Fruit fly (Drosophila melanogaster): ENCODE measurements around the gene Npl4.

The Npl4 gene

dm6 chr3R:25594128-25594527, 30.3 kb downstream of the Npl4 start (continued):
- TF ChIP-seq kay (GFP tag; optimal IDR thresholded peaks at IDR 0.05) (no peak), CG18262 (tag; optimal IDR thresholded peaks at IDR 0.05) (no peak), Med (GFP tag) (peak; percentile 31), CG4854 (GFP tag; optimal IDR thresholded peaks at IDR 0.05) (no peak), eyg (GFP tag; optimal IDR thresholded peaks at IDR 0.05) (no peak), ken (GFP tag; IDR thresholded peaks at IDR 0.05) (no peak), stc (GFP tag; IDR thresholded peaks at IDR 0.05) (no peak), CG8290 (GFP tag; optimal IDR thresholded peaks at IDR 0.05) (peak; percentile 96), CG8290 (tag; optimal IDR thresholded peaks at IDR 0.05) (peak in 1 of 2 experiments; percentile 77), Stat92E (GFP tag; optimal IDR thresholded peaks at IDR 0.05) (no peak), CG11695 (GFP tag; IDR thresholded peaks at IDR 0.05) (no peak), CG9727 (GFP tag; optimal IDR thresholded peaks at IDR 0.05) (peak; percentile 6), sens (GFP tag) (peak; percentile 63), Adf1 (GFP tag; IDR thresholded peaks at IDR 0.05) (peak; percentile 34; the same call in 1 of the 2 replicates), CG10267 (tag; optimal IDR thresholded peaks at IDR 0.05) (peak; percentile 96), chm (GFP tag; IDR thresholded peaks at IDR 0.05) (no peak), ewg (GFP tag; optimal IDR thresholded peaks at IDR 0.05) (peak; percentile 16), Taf1 (GFP tag; IDR thresholded peaks at IDR 0.05) (no peak), ATbp (GFP tag; optimal IDR thresholded peaks at IDR 0.05) (no peak), run (tag; optimal IDR thresholded peaks at IDR 0.05) (no peak), zen (tag; optimal IDR thresholded peaks at IDR 0.05) (peak; percentile 73), CG4820 (GFP tag; optimal IDR thresholded peaks at IDR 0.05) (no peak), Jarid2 (GFP tag; optimal IDR thresholded peaks at IDR 0.05) (no peak), oc (tag; optimal IDR thresholded peaks at IDR 0.05) (no peak), CG1529 (GFP tag; optimal IDR thresholded peaks at IDR 0.05) (no peak), vfl (GFP tag; optimal IDR thresholded peaks at IDR 0.05) (no peak), Fer1 (GFP tag; optimal IDR thresholded peaks at IDR 0.05) (no peak), CG3281 (GFP tag; optimal IDR thresholded peaks at IDR 0.05) (no peak), bowl (GFP tag; IDR thresholded peaks at IDR 0.05) (no peak), dysf (GFP tag; IDR thresholded peaks at IDR 0.05) (no peak)

dm6 chr3R:25591500-25591899, 33.0 kb downstream of the Npl4 start:
- TF ChIP-seq D19B (GFP tag; optimal IDR thresholded peaks at IDR 0.05) (no peak), B-H1 (GFP tag; IDR thresholded peaks at IDR 0.05) (no peak), CG10267 (tag; optimal IDR thresholded peaks at IDR 0.05) (peak; percentile 39), Xrp1 (GFP tag; IDR thresholded peaks at IDR 0.05) (peak; percentile 54; the same call in 1 of the 2 replicates), ttk (GFP tag; IDR thresholded peaks at IDR 0.05) (no peak), abd-A (tag; optimal IDR thresholded peaks at IDR 0.05) (peak; percentile 42), CG18764 (GFP tag; optimal IDR thresholded peaks at IDR 0.05) (peak; percentile 21), CG7271 (tag; optimal IDR thresholded peaks at IDR 0.05) (peak; percentile 5), CG30403 (GFP tag; optimal IDR thresholded peaks at IDR 0.05) (no peak), CG1603 (tag; optimal IDR thresholded peaks at IDR 0.05) (peak; percentile 3), vvl (GFP tag; IDR thresholded peaks at IDR 0.05) (no peak), CG15696 (tag; optimal IDR thresholded peaks at IDR 0.05) (peak; percentile 40), E2f2 (GFP tag; IDR thresholded peaks at IDR 0.05) (no peak), CG3847 (GFP tag; IDR thresholded peaks at IDR 0.05) (no peak), esg (GFP tag; conservative IDR thresholded peaks at IDR 0.05) (no peak), ATbp (GFP tag; optimal IDR thresholded peaks at IDR 0.05) (no peak), Blimp-1 (GFP tag; optimal IDR thresholded peaks at IDR 0.05) (no peak), ro (GFP tag; IDR thresholded peaks at IDR 0.05) (no peak), CG12155 (GFP tag; optimal IDR thresholded peaks at IDR 0.05) (no peak), CG14667 (GFP tag; IDR thresholded peaks at IDR 0.05) (no peak), CG18599 (GFP tag; optimal IDR thresholded peaks at IDR 0.05) (peak; percentile 27), CG17385 (GFP tag; optimal IDR thresholded peaks at IDR 0.05) (no peak), CG6254 (GFP tag; optimal IDR thresholded peaks at IDR 0.05) (no peak), cato (GFP tag; optimal IDR thresholded peaks at IDR 0.05; ENCODE audit: borderline replicate concordance) (no peak), CG12769 (tag; optimal IDR thresholded peaks at IDR 0.05) (no peak), sens (GFP tag) (peak; percentile 74)
